Worm (Caenorhabditis elegans) whole organism, late embryonic: Measurements from ENCODE around the gene B0507.5.

ENCODE experiments used
- C38D4.7 ChIP-seq: fragments of 200-800 bp; sonication (Bioruptor generic); optimal IDR thresholded peaks from 2 replicates; lab custom pipeline; 2018; ENCODE audit warnings: mild to moderate bottlenecking, missing genetic modification characterization, moderate library complexity, missing compliant biosample characterization
- F13H6.1 ChIP-seq: sonication (generic microtip); optimal IDR thresholded peaks from 2 replicates; lab custom pipeline; 2016; ENCODE audit warnings: missing genetic modification characterization, missing compliant biosample characterization
- K02D7.2 ChIP-seq: sonication (generic microtip); optimal IDR thresholded peaks from 2 replicates; lab custom pipeline; 2017; ENCODE audit warnings: mild to moderate bottlenecking, missing genetic modification characterization, missing compliant biosample characterization
- T23F11.4 ChIP-seq: fragments of 200-800 bp; sonication (Bioruptor generic); optimal IDR thresholded peaks from 2 replicates; lab custom pipeline; 2018; ENCODE audit warnings: mild to moderate bottlenecking, missing genetic modification characterization, missing compliant biosample characterization
- ahr-1 ChIP-seq: sonication (generic microtip); optimal IDR thresholded peaks from 2 replicates; lab custom pipeline; 2016; ENCODE audit warnings: missing genetic modification characterization, missing compliant biosample characterization
- ceh-14 ChIP-seq: sonication (generic microtip); optimal IDR thresholded peaks from 2 replicates; lab custom pipeline; 2016; ENCODE audit warnings: missing genotype, missing genetic modification characterization, missing compliant biosample characterization
- ceh-19 ChIP-seq: fragments of 200-800 bp; sonication (Bioruptor generic); optimal IDR thresholded peaks from 2 replicates; lab custom pipeline; 2018; ENCODE audit warnings: mild to moderate bottlenecking, missing genetic modification characterization, missing compliant biosample characterization
- ceh-2 ChIP-seq: sonication (generic microtip); optimal IDR thresholded peaks from 2 replicates; lab custom pipeline; 2016; ENCODE audit warnings: missing genotype, missing genetic modification characterization, missing compliant biosample characterization
- ceh-22 ChIP-seq: sonication (generic microtip); optimal IDR thresholded peaks from 2 replicates; lab custom pipeline; 2017; ENCODE audit warnings: missing biosample characterization, missing genetic modification characterization
- ceh-24 ChIP-seq: sonication (generic microtip); optimal IDR thresholded peaks from 2 replicates; lab custom pipeline; 2016; ENCODE audit warnings: mild to moderate bottlenecking, missing genetic modification characterization, missing compliant biosample characterization
- ceh-30 ChIP-seq: fragments of 150-350 bp; optimal IDR thresholded peaks from 2 replicates; lab custom pipeline; 2014; ENCODE audit warnings: missing biosample characterization, missing genetic modification characterization
- ceh-31 ChIP-seq: sonication (generic microtip); optimal IDR thresholded peaks from 2 replicates; lab custom pipeline; 2016; ENCODE audit warnings: missing genetic modification characterization, missing compliant biosample characterization
- ceh-45 ChIP-seq: fragments of 200-800 bp; sonication (Bioruptor generic); IDR thresholded peaks from 2 replicates; pipeline ENCODE4 v1.3.6; 2022; ENCODE audit warnings: missing genetic modification reagents, missing genetic modification characterization, missing compliant biosample characterization
- ceh-48 ChIP-seq: sonication (generic microtip); optimal IDR thresholded peaks from 2 replicates; lab custom pipeline; 2016; ENCODE audit warnings: missing genetic modification characterization, inconsistent platforms, missing compliant biosample characterization
- ceh-6 ChIP-seq: fragments of 200-800 bp; sonication (Bioruptor generic); optimal IDR thresholded peaks from 2 replicates; lab custom pipeline; 2018; ENCODE audit warnings: mild to moderate bottlenecking, missing genetic modification characterization, missing compliant biosample characterization
- ceh-9 ChIP-seq: sonication (generic microtip); optimal IDR thresholded peaks from 2 replicates; lab custom pipeline; 2016; ENCODE audit warnings: mild to moderate bottlenecking, missing genetic modification characterization, inconsistent platforms, missing compliant biosample characterization
- che-1 ChIP-seq: sonication (generic microtip); optimal IDR thresholded peaks from 2 replicates; lab custom pipeline; 2016; ENCODE audit warnings: mild to moderate bottlenecking, missing genetic modification characterization, missing compliant biosample characterization
- dmd-4 ChIP-seq: sonication (generic microtip); optimal IDR thresholded peaks from 2 replicates; lab custom pipeline; 2016; ENCODE audit warnings: borderline replicate concordance, missing genetic modification characterization, missing compliant biosample characterization
- dve-1 ChIP-seq: sonication (generic microtip); optimal IDR thresholded peaks from 2 replicates; lab custom pipeline; 2017; ENCODE audit warnings: antibody characterized with exemption, mild to moderate bottlenecking, missing genetic modification characterization, missing compliant biosample characterization
- elt-2 ChIP-seq: sonication (generic microtip); optimal IDR thresholded peaks from 2 replicates; lab custom pipeline; 2016; ENCODE audit warnings: missing genetic modification reagents, missing genetic modification characterization, missing compliant biosample characterization
- ets-4 ChIP-seq: sonication (generic microtip); optimal IDR thresholded peaks from 2 replicates; lab custom pipeline; 2016; ENCODE audit warnings: missing genetic modification characterization, missing compliant biosample characterization
- eyg-1 ChIP-seq: sonication (generic microtip); optimal IDR thresholded peaks from 2 replicates; lab custom pipeline; 2016; ENCODE audit warnings: missing genotype, missing genetic modification characterization, missing compliant biosample characterization
- fkh-10 ChIP-seq: fragments of 150-350 bp; optimal IDR thresholded peaks from 2 replicates; lab custom pipeline; 2014; ENCODE audit warnings: missing biosample characterization, missing genetic modification reagents, missing genetic modification characterization
- fkh-6 ChIP-seq: sonication (generic microtip); optimal IDR thresholded peaks from 2 replicates; lab custom pipeline; 2016; ENCODE audit warnings: missing genetic modification characterization, missing compliant biosample characterization
- hlh-15 ChIP-seq: sonication (generic microtip); optimal IDR thresholded peaks from 2 replicates; lab custom pipeline; 2016; ENCODE audit warnings: missing genetic modification characterization, missing compliant biosample characterization
- hlh-30 ChIP-seq: sonication (generic microtip); optimal IDR thresholded peaks from 2 replicates; lab custom pipeline; 2017; ENCODE audit warnings: antibody characterized with exemption, missing genetic modification characterization, missing compliant biosample characterization; ENCODE audit not compliant: insufficient read depth
- hlh-6 ChIP-seq: sonication (generic microtip); optimal IDR thresholded peaks from 2 replicates; lab custom pipeline; 2016; ENCODE audit warnings: missing genotype, missing genetic modification characterization, missing compliant biosample characterization
- lim-6 ChIP-seq: sonication (generic microtip); optimal IDR thresholded peaks from 2 replicates; lab custom pipeline; 2016; ENCODE audit warnings: missing genetic modification characterization, missing compliant biosample characterization
- lin-11 ChIP-seq: fragments of 200-800 bp; sonication (Bioruptor generic); optimal IDR thresholded peaks from 2 replicates; lab custom pipeline; 2018; ENCODE audit warnings: mild to moderate bottlenecking, missing genetic modification characterization, missing compliant biosample characterization
- madf-2 ChIP-seq: sonication (generic microtip); optimal IDR thresholded peaks from 2 replicates; lab custom pipeline; 2017; ENCODE audit warnings: missing genetic modification characterization, missing compliant biosample characterization
- nfya-1 ChIP-seq: sonication (generic microtip); optimal IDR thresholded peaks from 2 replicates; lab custom pipeline; 2017; ENCODE audit warnings: missing genetic modification characterization, mild to moderate bottlenecking, missing compliant biosample characterization, antibody characterized with exemption, moderate library complexity
- odd-2 ChIP-seq: sonication (generic microtip); optimal IDR thresholded peaks from 2 replicates; lab custom pipeline; 2017; ENCODE audit warnings: antibody characterized with exemption, mild to moderate bottlenecking, missing genetic modification characterization, missing compliant biosample characterization
- pag-3 ChIP-seq: sonication (generic microtip); optimal IDR thresholded peaks from 2 replicates; lab custom pipeline; 2016; ENCODE audit warnings: missing compliant biosample characterization, missing genetic modification characterization, borderline replicate concordance
- pat-9 ChIP-seq: fragments of 200-800 bp; sonication (Bioruptor generic); optimal IDR thresholded peaks from 2 replicates; lab custom pipeline; 2018; ENCODE audit warnings: mild to moderate bottlenecking, missing genetic modification characterization, moderate library complexity, missing compliant biosample characterization
- pax-1 ChIP-seq: fragments of 150-350 bp; optimal IDR thresholded peaks from 2 replicates; lab custom pipeline; 2014; ENCODE audit warnings: missing biosample characterization, missing genetic modification characterization
- pha-2 ChIP-seq: sonication (generic microtip); optimal IDR thresholded peaks from 2 replicates; lab custom pipeline; 2017; ENCODE audit warnings: mild to moderate bottlenecking, missing genetic modification characterization, missing compliant biosample characterization
- pha-4 ChIP-seq: fragments of 150-350 bp; optimal IDR thresholded peaks from 2 replicates; lab custom pipeline; 2018; ENCODE audit warnings: missing biosample characterization, missing genetic modification reagents, missing genetic modification characterization
- pros-1 ChIP-seq: fragments of 150-350 bp; optimal IDR thresholded peaks from 2 replicates; lab custom pipeline; 2014; ENCODE audit warnings: missing biosample characterization, missing genetic modification reagents, missing genetic modification characterization
- ref-2 ChIP-seq: sonication (generic microtip); optimal IDR thresholded peaks from 2 replicates; lab custom pipeline; 2016; ENCODE audit warnings: missing genetic modification characterization, missing compliant biosample characterization
- sox-2 ChIP-seq: fragments of 200-800 bp; sonication (Bioruptor generic); IDR thresholded peaks from 2 replicates; pipeline ENCODE4 v1.3.6; 2022; ENCODE audit warnings: missing genetic modification reagents, missing genetic modification characterization, missing compliant biosample characterization
- sox-4 ChIP-seq: sonication (generic microtip); optimal IDR thresholded peaks from 2 replicates; lab custom pipeline; 2017; ENCODE audit warnings: mild to moderate bottlenecking, missing genetic modification characterization, inconsistent platforms, missing compliant biosample characterization
- syd-9 ChIP-seq: sonication (generic microtip); optimal IDR thresholded peaks from 2 replicates; lab custom pipeline; 2016; ENCODE audit warnings: mild to moderate bottlenecking, missing genetic modification characterization, moderate library complexity, missing compliant biosample characterization
- tbx-2 ChIP-seq: sonication (generic microtip); optimal IDR thresholded peaks from 2 replicates; lab custom pipeline; 2016; ENCODE audit warnings: missing genetic modification characterization, missing compliant biosample characterization
- tbx-7 ChIP-seq: sonication (generic microtip); optimal IDR thresholded peaks from 2 replicates; lab custom pipeline; 2016; ENCODE audit warnings: missing genotype, missing genetic modification characterization, missing compliant biosample characterization
- unc-3 ChIP-seq, 2 experiments: fragments of 200-800 bp in 1 of 2; sonication (Bioruptor generic) in 1 of 2; sonication (generic microtip) in 1 of 2; conservative IDR thresholded peaks in 1 of 2; optimal IDR thresholded peaks in 1 of 2; 2 replicates each; pipeline versions ENCODE4 v1.3.6 to Lab custom; 2016 to 2022; ENCODE audit warnings: missing compliant biosample characterization in 2 of 2, missing genetic modification characterization in 2 of 2, missing genetic modification reagents in 1 of 2
- unc-42 ChIP-seq: sonication (generic microtip); optimal IDR thresholded peaks from 2 replicates; lab custom pipeline; 2016; ENCODE audit warnings: missing genotype, missing genetic modification characterization, missing compliant biosample characterization
- unc-86 ChIP-seq: sonication (generic microtip); optimal IDR thresholded peaks from 2 replicates; lab custom pipeline; 2016; ENCODE audit warnings: missing genetic modification characterization, missing compliant biosample characterization
- zip-5 ChIP-seq: sonication (generic microtip); optimal IDR thresholded peaks from 2 replicates; lab custom pipeline; 2016; ENCODE audit warnings: missing genetic modification characterization, missing compliant biosample characterization

Gene B0507.5

DNA sequence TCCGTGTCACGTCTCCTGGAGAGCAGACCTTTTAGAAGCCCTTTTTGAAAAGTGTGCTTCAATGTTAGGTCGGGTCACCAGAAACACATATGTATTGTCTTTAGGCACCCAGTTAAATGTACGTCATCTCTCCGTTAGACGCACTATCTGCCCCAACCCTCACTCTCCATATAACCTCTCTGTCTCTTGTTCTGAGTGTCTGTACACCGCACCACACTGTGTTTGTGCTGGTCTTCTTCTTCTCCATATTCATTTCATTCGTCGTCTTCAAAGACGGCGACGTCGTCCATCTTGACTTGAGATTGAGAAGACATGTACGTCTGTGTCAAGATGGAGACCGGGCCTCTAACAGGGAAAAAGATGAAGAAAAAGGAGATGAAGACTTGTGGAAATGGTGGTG lies 28.6 kb downstream of the B0507.5 start:
- TF ChIP-seq ceh-2 (tag; lab: Kevin White, UChicago) = no peak
- no peak for TF ChIP-seq madf-2 (tag; lab: Kevin White, UChicago)
- no peak for TF ChIP-seq ceh-9 (tag; lab: Kevin White, UChicago)
- TF ChIP-seq ceh-22 = no peak
- no peak for TF ChIP-seq ceh-6 (GFP tag; lab: Kevin White, UChicago)
- no peak for TF ChIP-seq lin-11 (tag; lab: Kevin White, UChicago)
- TF ChIP-seq ahr-1 (tag; lab: Kevin White, UChicago) = no peak
- TF ChIP-seq T23F11.4 (GFP tag; lab: Kevin White, UChicago) = no peak
- TF ChIP-seq dmd-4 = no peak
- TF ChIP-seq fkh-6 (tag; lab: Kevin White, UChicago) = no peak
- no peak for TF ChIP-seq ref-2 (tag; lab: Kevin White, UChicago)
- TF ChIP-seq tbx-2 (tag; lab: Kevin White, UChicago) = no peak
- TF ChIP-seq odd-2 (tag; lab: Kevin White, UChicago) = no peak
- no peak for TF ChIP-seq pros-1
- no peak for TF ChIP-seq sox-2 (GFP tag; lab: Robert Waterston, UW)

DNA sequence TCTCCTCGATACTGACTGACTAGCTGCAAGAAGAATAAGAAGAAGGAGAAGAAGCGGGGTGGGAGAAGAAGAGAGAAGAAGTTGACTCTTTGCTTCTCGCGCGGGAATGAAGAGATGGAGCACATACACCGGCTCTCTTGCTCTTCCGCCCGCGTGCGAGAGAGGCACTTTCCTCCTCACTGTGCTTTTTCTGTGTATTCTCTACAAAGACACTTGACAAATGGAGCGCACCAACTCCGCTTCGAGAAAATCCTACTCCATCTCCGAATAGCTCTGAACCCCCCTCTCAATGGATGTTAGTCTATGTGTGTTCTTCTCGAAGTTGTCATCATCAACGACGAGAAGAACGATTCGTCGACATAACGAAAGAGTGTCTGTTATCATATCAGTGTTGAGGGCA lies 31.0 kb downstream of the B0507.5 start:
- TF ChIP-seq ceh-2 (tag; lab: Kevin White, UChicago) = peak; percentile 47
- no peak for TF ChIP-seq C38D4.7 (GFP tag; lab: Kevin White, UChicago)
- TF ChIP-seq ceh-45 (GFP tag; lab: Robert Waterston, UW) = no peak
- no peak for TF ChIP-seq che-1 (tag; lab: Kevin White, UChicago)
- TF ChIP-seq dve-1 (tag; lab: Kevin White, UChicago) = peak; percentile 2
- TF ChIP-seq tbx-2 (tag; lab: Kevin White, UChicago) = peak; percentile 43
- peak; percentile 47 for TF ChIP-seq elt-2 (tag; lab: Kevin White, UChicago)
- no peak for TF ChIP-seq lim-6 (tag; lab: Kevin White, UChicago)
- TF ChIP-seq ceh-31 (tag; lab: Kevin White, UChicago) = peak; percentile 24
- TF ChIP-seq ceh-22 = peak; percentile 93
- TF ChIP-seq K02D7.2 (tag; lab: Kevin White, UChicago) = no peak
- TF ChIP-seq ets-4 (tag; lab: Kevin White, UChicago) = no peak
- TF ChIP-seq nfya-1 (tag; lab: Kevin White, UChicago) = peak; percentile 29

DNA sequence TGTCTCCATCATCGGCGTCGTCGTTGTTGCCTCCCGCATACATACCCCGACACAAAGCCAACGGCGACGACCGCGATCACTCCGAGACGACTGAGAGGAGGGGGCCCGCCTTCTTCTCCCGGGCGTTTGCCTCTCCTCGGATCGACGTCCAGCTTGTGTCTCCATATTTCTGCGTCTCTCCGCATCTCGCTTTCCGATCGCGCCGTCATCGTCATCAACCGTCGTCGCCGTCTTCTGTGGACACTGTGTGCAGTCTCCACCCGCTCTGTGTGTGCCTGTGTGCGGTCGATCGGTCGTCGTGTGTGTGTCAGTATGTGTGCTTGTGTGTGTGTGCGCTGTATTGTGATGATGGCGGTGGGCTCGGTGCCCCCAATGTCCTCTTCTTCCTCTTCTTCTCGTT lies 32.0 kb downstream of the B0507.5 start:
- TF ChIP-seq ceh-19 (GFP tag; lab: Kevin White, UChicago) (no peak), dve-1 (tag; lab: Kevin White, UChicago) (peak; percentile 46), pag-3 (tag; lab: Kevin White, UChicago) (no peak), syd-9 (tag; lab: Kevin White, UChicago) (peak; percentile 83), unc-3 (GFP tag; conservative IDR thresholded peaks at IDR 0.05; lab: Robert Waterston, UW) (no peak), unc-3 (tag; optimal IDR thresholded peaks at IDR 0.05; lab: Kevin White, UChicago) (no peak), sox-4 (tag; lab: Kevin White, UChicago) (no peak), ceh-30 (peak; percentile 14), ceh-48 (tag; lab: Kevin White, UChicago) (peak; percentile 27), pat-9 (tag; lab: Kevin White, UChicago) (no peak), hlh-30 (no peak), sox-2 (GFP tag; lab: Robert Waterston, UW) (no peak), unc-86 (no peak), F13H6.1 (tag; lab: Kevin White, UChicago) (peak; percentile 11), zip-5 (tag; lab: Kevin White, UChicago) (no peak), pros-1 (no peak), tbx-7 (tag; lab: Kevin White, UChicago) (no peak), pax-1 (tag; lab: Kevin White, UChicago) (no peak), hlh-6 (peak; percentile 79), ceh-45 (GFP tag; lab: Robert Waterston, UW) (no peak), pha-4 (tag; lab: Kevin White, UChicago) (no peak), eyg-1 (tag; lab: Kevin White, UChicago) (no peak), ref-2 (tag; lab: Kevin White, UChicago) (peak; percentile 71), fkh-10 (no peak), ceh-14 (tag; lab: Kevin White, UChicago) (peak; percentile 27), ceh-2 (tag; lab: Kevin White, UChicago) (peak; percentile 53), pha-2 (tag; lab: Kevin White, UChicago) (no peak), lin-11 (tag; lab: Kevin White, UChicago) (peak; percentile 30), ceh-24 (tag; lab: Kevin White, UChicago) (no peak), unc-42 (tag; lab: Kevin White, UChicago) (no peak), fkh-6 (tag; lab: Kevin White, UChicago) (no peak), hlh-15 (tag; lab: Kevin White, UChicago) (no peak)
